Fruit fly (Drosophila melanogaster) whole organism, embryonic: ENCODE results near the gene Hsp67Ba.

Experiments
- Ada2b ChIP-seq: fragments of 200-800 bp; sonication (Bioruptor generic); IDR thresholded peaks from 2 replicates; pipeline ENCODE4 v1.3.6; 2022; ENCODE audit warnings: missing biosample characterization, missing genetic modification characterization
- Bgb ChIP-seq: fragments of 200-800 bp; sonication (Bioruptor generic); IDR thresholded peaks from 2 replicates; pipeline ENCODE4 v1.3.6; 2022; ENCODE audit warnings: missing biosample characterization, missing genetic modification characterization; ENCODE audit not compliant: partially characterized antibody
- CG11696 ChIP-seq: fragments of 200-800 bp; sonication (Bioruptor generic); IDR thresholded peaks from 2 replicates; pipeline ENCODE4 v1.3.6; 2022; ENCODE audit warnings: missing biosample characterization, missing genetic modification characterization
- CG12155 ChIP-seq: fragments of 200-800 bp; sonication (Bioruptor generic); optimal IDR thresholded peaks from 3 replicates; lab custom pipeline; 2016; ENCODE audit warnings: missing biosample characterization, missing genetic modification characterization
- CG13424 ChIP-seq: fragments of 200-800 bp; sonication (Bioruptor generic); optimal IDR thresholded peaks from 2 replicates; lab custom pipeline; 2019; ENCODE audit warnings: missing biosample characterization, mild to moderate bottlenecking, missing genetic modification characterization, moderate library complexity
- CG14965 ChIP-seq: fragments of 200-800 bp; sonication (Bioruptor generic); optimal IDR thresholded peaks from 2 replicates; lab custom pipeline; 2016; ENCODE audit warnings: missing biosample characterization, missing genetic modification characterization, borderline replicate concordance
- CG16815 ChIP-seq: fragments of 200-800 bp; sonication (Bioruptor generic); optimal IDR thresholded peaks from 3 replicates; lab custom pipeline; 2017; ENCODE audit warnings: missing biosample characterization, mild to moderate bottlenecking, missing genetic modification characterization
- CG17568 ChIP-seq: fragments of 200-800 bp; sonication (Bioruptor generic); optimal IDR thresholded peaks from 2 replicates; lab custom pipeline; 2018; ENCODE audit warnings: missing biosample characterization, mild to moderate bottlenecking, missing genetic modification characterization, moderate library complexity
- CG33557 ChIP-seq: fragments of 200-800 bp; sonication (Bioruptor generic); optimal IDR thresholded peaks from 2 replicates; lab custom pipeline; 2019; ENCODE audit warnings: missing biosample characterization, mild to moderate bottlenecking, missing genetic modification characterization, moderate library complexity
- CG34376 ChIP-seq: fragments of 200-800 bp; sonication (Bioruptor generic); optimal IDR thresholded peaks from 2 replicates; lab custom pipeline; 2018; ENCODE audit warnings: missing biosample characterization, mild to moderate bottlenecking, missing genetic modification characterization
- CG4282 ChIP-seq: fragments of 200-800 bp; sonication (Bioruptor generic); optimal IDR thresholded peaks from 2 replicates; lab custom pipeline; 2016; ENCODE audit warnings: missing biosample characterization, missing genetic modification characterization
- CG5953 ChIP-seq: fragments of 200-800 bp; sonication (Bioruptor generic); IDR thresholded peaks from 2 replicates; pipeline ENCODE4 v1.3.6; 2022; ENCODE audit warnings: missing biosample characterization, missing genetic modification characterization
- CG8290 ChIP-seq, 3 experiments: fragments of 200-800 bp; sonication (Bioruptor generic); optimal IDR thresholded peaks; 2 replicates each; lab custom pipeline; 2016 to 2019; ENCODE audit warnings: missing biosample characterization in 3 of 3, missing genetic modification characterization in 3 of 3, mild to moderate bottlenecking in 2 of 3, moderate library complexity in 1 of 3
- CG9876 ChIP-seq: fragments of 200-800 bp; sonication (Bioruptor generic); optimal IDR thresholded peaks from 2 replicates; lab custom pipeline; 2016; ENCODE audit warnings: missing biosample characterization, missing genetic modification characterization
- Chrac-16 ChIP-seq: fragments of 200-800 bp; sonication (Bioruptor generic); optimal IDR thresholded peaks from 3 replicates; lab custom pipeline; 2016; ENCODE audit warnings: missing biosample characterization, missing genetic modification characterization
- Drgx ChIP-seq: fragments of 200-800 bp; sonication (Bioruptor generic); IDR thresholded peaks from 2 replicates; pipeline ENCODE4 v1.3.6; 2022; ENCODE audit warnings: missing biosample characterization, missing genetic modification characterization
- HLH4C ChIP-seq: fragments of 200-800 bp; sonication (Bioruptor generic); IDR thresholded peaks from 3 replicates; pipeline ENCODE4 v1.3.6; 2022; ENCODE audit warnings: missing biosample characterization, missing genetic modification characterization; ENCODE audit not compliant: partially characterized antibody
- HmgZ ChIP-seq: fragments of 200-800 bp; sonication (Bioruptor generic); optimal IDR thresholded peaks from 2 replicates; lab custom pipeline; 2018; ENCODE audit warnings: missing biosample characterization, mild to moderate bottlenecking, missing genetic modification characterization
- Max ChIP-seq: fragments of 200-800 bp; sonication (Bioruptor generic); optimal IDR thresholded peaks from 2 replicates; lab custom pipeline; 2016; ENCODE audit warnings: missing biosample characterization, mild to moderate bottlenecking, missing genetic modification characterization
- Meics ChIP-seq: fragments of 200-800 bp; sonication (Bioruptor generic); optimal IDR thresholded peaks from 2 replicates; lab custom pipeline; 2017; ENCODE audit warnings: missing biosample characterization, mild to moderate bottlenecking, missing genetic modification characterization
- Six4 ChIP-seq: fragments of 200-800 bp; sonication (Bioruptor generic); optimal IDR thresholded peaks from 2 replicates; lab custom pipeline; 2016; ENCODE audit warnings: missing biosample characterization, missing genetic modification characterization
- Vsx1 ChIP-seq: fragments of 200-800 bp; sonication (Bioruptor generic); optimal IDR thresholded peaks from 2 replicates; lab custom pipeline; 2017; ENCODE audit warnings: missing biosample characterization, mild to moderate bottlenecking, missing genetic modification characterization, missing genetic modification reagents
- chinmo ChIP-seq: fragments of 200-800 bp; sonication (Bioruptor generic); IDR thresholded peaks from 4 replicates; pipeline ENCODE4 v1.3.6; 2022; ENCODE audit warnings: missing biosample characterization, missing genetic modification characterization; ENCODE audit not compliant: partially characterized antibody
- crol ChIP-seq: fragments of 200-800 bp; sonication (Bioruptor generic); IDR thresholded peaks from 2 replicates; pipeline ENCODE4 v1.3.6; 2022; ENCODE audit warnings: missing biosample characterization, missing genetic modification characterization
- exex ChIP-seq: fragments of 200-800 bp; sonication (Bioruptor generic); optimal IDR thresholded peaks from 4 replicates; lab custom pipeline; 2018; ENCODE audit warnings: missing biosample characterization, mild to moderate bottlenecking, missing genetic modification characterization, moderate library complexity
- fd3F ChIP-seq: fragments of 200-800 bp; sonication (Bioruptor generic); optimal IDR thresholded peaks from 2 replicates; lab custom pipeline; 2018; ENCODE audit warnings: missing biosample characterization, mild to moderate bottlenecking, missing genetic modification characterization, moderate library complexity
- pzg ChIP-seq: fragments of 200-800 bp; sonication (Bioruptor generic); optimal IDR thresholded peaks from 3 replicates; lab custom pipeline; 2018; ENCODE audit warnings: missing biosample characterization, mild to moderate bottlenecking, missing genetic modification characterization, moderate library complexity
- sens ChIP-seq: fragments of 200-800 bp; sonication (Bioruptor generic); peaks from one replicate; lab custom pipeline; 2016; ENCODE audit warnings: missing biosample characterization, missing genetic modification characterization
- trh ChIP-seq: fragments of 200-800 bp; sonication (Bioruptor generic); optimal IDR thresholded peaks from 2 replicates; lab custom pipeline; 2016; ENCODE audit warnings: missing biosample characterization, missing genetic modification characterization
- unc-4 ChIP-seq: fragments of 200-800 bp; sonication (Bioruptor generic); IDR thresholded peaks from 2 replicates; pipeline ENCODE4 v1.3.6; 2022; ENCODE audit warnings: missing biosample characterization, missing genetic modification characterization; ENCODE audit not compliant: partially characterized antibody
- vnd ChIP-seq: fragments of 200-800 bp; sonication (Bioruptor generic); IDR thresholded peaks from 3 replicates; pipeline ENCODE4 v1.3.6; 2022; ENCODE audit warnings: missing biosample characterization, missing genetic modification characterization; ENCODE audit not compliant: partially characterized antibody

The Hsp67Ba gene

DNA sequence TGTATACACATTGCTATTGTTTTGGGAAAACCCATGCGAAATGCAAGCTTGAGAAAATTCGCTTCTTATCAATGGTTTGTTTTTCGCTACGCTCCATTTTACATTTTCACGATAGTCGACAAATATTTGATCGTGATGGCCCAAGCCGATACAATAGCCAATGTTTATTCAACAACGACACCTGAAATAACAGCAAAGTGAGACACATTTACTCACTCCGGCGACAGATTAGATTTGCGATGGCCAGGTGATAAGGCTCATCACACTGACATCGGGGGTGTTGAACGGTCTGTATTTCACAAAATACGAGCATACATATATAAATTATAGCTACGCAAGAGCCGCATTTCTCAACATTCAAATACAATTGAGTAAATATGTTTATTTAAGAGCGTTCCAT, 17.8 kb upstream of the Hsp67Ba start (continued):
- TF ChIP-seq Max (GFP tag; lab: Kevin White, UChicago) = peak; percentile 57
- TF ChIP-seq fd3F (GFP tag; lab: Kevin White, UChicago) = peak; percentile 50
- TF ChIP-seq CG33557 = peak; percentile 42
- peak; percentile 44 for TF ChIP-seq Drgx
- peak; percentile 42 for TF ChIP-seq CG14965 (GFP tag; lab: Kevin White, UChicago)
- TF ChIP-seq pzg (GFP tag; lab: Kevin White, UChicago) = peak; percentile 18
- TF ChIP-seq Chrac-16 (GFP tag; lab: Kevin White, UChicago) = no peak
- peak; percentile 44 for TF ChIP-seq HmgZ (tag; lab: Kevin White, UChicago)
- TF ChIP-seq CG16815 (GFP tag; lab: Kevin White, UChicago) = no peak
- TF ChIP-seq Six4 = no peak
- peak; percentile 39 for TF ChIP-seq CG13424 (tag; lab: Kevin White, UChicago)
- TF ChIP-seq, all 482 proteins: peak for 248

DNA sequence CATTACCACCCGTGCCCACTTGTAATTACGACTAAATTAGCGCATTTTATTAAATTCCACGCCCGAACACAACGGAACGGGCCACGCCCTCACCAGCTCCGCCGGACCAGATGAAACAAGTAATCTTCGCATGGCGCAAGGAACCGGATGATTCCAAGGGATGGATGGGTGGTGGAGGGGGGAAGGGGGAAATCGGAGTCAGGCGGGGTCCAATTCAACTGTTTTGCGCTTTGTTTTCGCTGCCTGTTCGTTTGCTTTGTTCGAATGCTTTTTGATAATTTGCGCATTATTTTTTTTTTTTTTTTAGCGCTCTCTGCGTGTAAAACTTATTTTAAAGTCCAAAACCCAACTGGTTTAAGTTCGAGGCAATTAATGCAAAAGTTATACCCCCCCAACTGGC, 17.4 kb upstream of the Hsp67Ba start:
- TF ChIP-seq crol (GFP tag; lab: Robert Waterston, UW) (peak; percentile 67), CG4282 (no peak), Meics (GFP tag; lab: Kevin White, UChicago) (no peak), trh (GFP tag; lab: Kevin White, UChicago) (no peak), CG8290 (GFP tag; optimal IDR thresholded peaks at IDR 0.05; lab: Kevin White, UChicago) (no peak), CG8290 (tag; optimal IDR thresholded peaks at IDR 0.05; lab: Kevin White, UChicago) (peak in 1 of 2 experiments; percentile 21), chinmo (GFP tag; lab: Robert Waterston, UW) (peak; percentile 75; the same call in 1 of the 4 replicates), CG11696 (GFP tag; lab: Robert Waterston, UW) (no peak), vnd (0 out of 3 replicates have a peak, but pooled peaks have one; percentile 10), Bgb (GFP tag; lab: Robert Waterston, UW) (no peak), unc-4 (GFP tag; lab: Robert Waterston, UW) (no peak)

DNA sequence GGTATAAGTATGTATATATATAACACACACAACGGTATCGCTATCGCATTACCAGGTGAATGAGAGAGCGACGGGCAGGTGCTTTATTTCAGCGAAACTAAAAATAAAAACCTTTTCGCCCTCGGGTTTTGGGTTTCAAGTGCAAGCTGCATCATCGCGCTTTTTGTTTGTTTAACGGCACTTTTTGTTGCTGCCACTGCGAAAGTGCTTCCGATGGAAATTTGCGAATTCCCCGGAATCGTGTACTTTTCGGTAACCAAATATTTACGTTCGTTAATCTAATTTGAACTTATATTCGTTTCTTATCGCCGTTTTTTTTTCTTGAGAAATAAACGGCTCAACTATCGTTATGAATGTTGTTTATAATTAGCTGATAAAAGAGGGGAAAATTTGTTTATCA, 16.7 kb upstream of the Hsp67Ba start:
- TF ChIP-seq CG12155 (GFP tag; lab: Kevin White, UChicago) (no peak), Vsx1 (peak; percentile 38), CG9876 (GFP tag; lab: Kevin White, UChicago) (no peak), CG34376 (GFP tag; lab: Kevin White, UChicago) (peak; percentile 18), CG5953 (GFP tag; lab: Robert Waterston, UW) (no peak), Ada2b (GFP tag; lab: Robert Waterston, UW) (no peak), CG17568 (no peak), exex (tag; lab: Kevin White, UChicago) (peak; percentile 82)

DNA sequence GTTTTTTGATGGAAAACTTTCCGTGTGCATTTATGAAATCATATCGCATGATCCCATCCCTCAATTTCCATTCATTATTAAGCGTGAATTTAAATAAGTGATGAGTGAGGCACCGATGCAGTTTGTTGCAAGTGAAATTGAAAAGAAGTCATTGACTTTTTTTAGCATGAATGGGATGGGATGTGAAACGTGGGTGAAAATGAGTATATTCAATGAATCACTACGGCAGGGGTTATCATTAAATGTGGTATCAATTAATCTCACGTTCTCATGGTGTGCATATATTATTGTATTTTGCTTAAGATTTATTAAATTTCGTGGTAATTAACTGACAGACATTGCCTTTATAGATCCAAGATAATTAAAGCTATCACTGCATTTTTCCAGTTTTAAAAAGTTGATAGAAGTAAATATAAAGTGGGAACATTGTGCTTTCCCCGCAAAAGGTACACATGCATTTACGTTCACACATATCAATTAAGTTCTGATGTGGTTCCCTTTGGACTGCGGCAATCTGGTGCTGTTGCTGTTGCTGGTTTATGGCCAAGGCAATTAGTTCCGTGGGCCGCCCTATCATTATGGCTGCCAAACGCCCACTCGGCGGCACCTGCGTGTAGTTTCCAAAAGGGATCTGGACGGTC, 12.1 kb upstream of the Hsp67Ba start:
- TF ChIP-seq sens (peak; percentile 62), exex (tag; lab: Kevin White, UChicago) (peak; percentile 19), HLH4C (GFP tag; lab: Robert Waterston, UW) (no peak)
